Fruit fly (Drosophila melanogaster) whole organism, embryonic: ENCODE results near the gene Fbp2.

Source experiments
- Ada2b ChIP-seq: fragments of 200-800 bp; sonication (Bioruptor generic); IDR thresholded peaks from 2 replicates; pipeline ENCODE4 v1.3.6; 2022; ENCODE audit warnings: missing biosample characterization, missing genetic modification characterization
- CG11085 ChIP-seq: fragments of 200-800 bp; sonication (Bioruptor generic); IDR thresholded peaks from 2 replicates; pipeline ENCODE4 v1.3.6; 2022; ENCODE audit warnings: missing biosample characterization, missing genetic modification characterization
- CG12744 ChIP-seq: fragments of 200-800 bp; sonication (Bioruptor generic); optimal IDR thresholded peaks from 2 replicates; lab custom pipeline; 2016; ENCODE audit warnings: missing biosample characterization, missing genetic modification characterization
- CG13894 ChIP-seq: fragments of 200-800 bp; sonication (Bioruptor generic); optimal IDR thresholded peaks from 3 replicates; lab custom pipeline; 2018; ENCODE audit warnings: missing biosample characterization, mild to moderate bottlenecking, missing genetic modification characterization, moderate library complexity
- CG14014 ChIP-seq: fragments of 200-800 bp; sonication (Bioruptor generic); IDR thresholded peaks from 2 replicates; pipeline ENCODE4 v1.3.6; 2022; ENCODE audit warnings: missing biosample characterization, missing genetic modification characterization
- CG14710 ChIP-seq: fragments of 200-800 bp; sonication (Bioruptor generic); optimal IDR thresholded peaks from 3 replicates; lab custom pipeline; 2019; ENCODE audit warnings: missing biosample characterization, mild to moderate bottlenecking, missing genetic modification characterization, moderate library complexity
- CG14860 ChIP-seq: fragments of 200-800 bp; sonication (Bioruptor generic); IDR thresholded peaks from 3 replicates; pipeline ENCODE4 v1.3.6; 2022; ENCODE audit warnings: missing biosample characterization, missing genetic modification characterization; ENCODE audit not compliant: partially characterized antibody
- CG15011 ChIP-seq: fragments of 200-800 bp; sonication (Bioruptor generic); optimal IDR thresholded peaks from 3 replicates; lab custom pipeline; 2018; ENCODE audit warnings: missing biosample characterization, mild to moderate bottlenecking, missing genetic modification characterization
- CG18599 ChIP-seq: fragments of 200-800 bp; sonication (Bioruptor generic); optimal IDR thresholded peaks from 3 replicates; lab custom pipeline; 2017; ENCODE audit warnings: missing biosample characterization, missing genetic modification characterization, mild to moderate bottlenecking, moderate library complexity, missing genetic modification reagents
- CG2116 ChIP-seq: fragments of 200-800 bp; sonication (Bioruptor generic); optimal IDR thresholded peaks from 3 replicates; lab custom pipeline; 2018; ENCODE audit warnings: missing biosample characterization, mild to moderate bottlenecking, missing genetic modification characterization
- CG2129 ChIP-seq: fragments of 200-800 bp; sonication (Bioruptor generic); IDR thresholded peaks from 2 replicates; pipeline ENCODE4 v1.3.6; 2022; ENCODE audit warnings: missing biosample characterization, missing genetic modification characterization; ENCODE audit not compliant: partially characterized antibody
- CG2202 ChIP-seq: fragments of 200-800 bp; sonication (Bioruptor generic); optimal IDR thresholded peaks from 2 replicates; lab custom pipeline; 2018; ENCODE audit warnings: missing biosample characterization, mild to moderate bottlenecking, missing genetic modification characterization
- CG32532 ChIP-seq: fragments of 200-800 bp; sonication (Bioruptor generic); IDR thresholded peaks from 2 replicates; pipeline ENCODE4 v1.3.6; 2022; ENCODE audit warnings: missing biosample characterization, missing genetic modification characterization
- CG32772 ChIP-seq: fragments of 200-800 bp; sonication (Bioruptor generic); IDR thresholded peaks from 2 replicates; pipeline ENCODE4 v1.3.6; 2022; ENCODE audit warnings: missing biosample characterization, missing genetic modification characterization
- CG34376 ChIP-seq: fragments of 200-800 bp; sonication (Bioruptor generic); optimal IDR thresholded peaks from 2 replicates; lab custom pipeline; 2018; ENCODE audit warnings: missing biosample characterization, mild to moderate bottlenecking, missing genetic modification characterization
- CG3726 ChIP-seq: fragments of 200-800 bp; sonication (Bioruptor generic); IDR thresholded peaks from 3 replicates; pipeline ENCODE4, ENCODE4 v1.3.6; 2022; ENCODE audit warnings: missing biosample characterization, missing genetic modification characterization
- CG3995 ChIP-seq: fragments of 200-800 bp; sonication (Bioruptor generic); optimal IDR thresholded peaks from 3 replicates; lab custom pipeline; 2016; ENCODE audit warnings: missing biosample characterization, missing genetic modification characterization
- CG4424 ChIP-seq: fragments of 200-800 bp; sonication (Bioruptor generic); optimal IDR thresholded peaks from 3 replicates; lab custom pipeline; 2016; ENCODE audit warnings: missing biosample characterization, missing genetic modification characterization
- D19B ChIP-seq: fragments of 200-800 bp; sonication (Bioruptor generic); optimal IDR thresholded peaks from 2 replicates; lab custom pipeline; 2017; ENCODE audit warnings: missing biosample characterization, mild to moderate bottlenecking, missing genetic modification characterization
- Dek ChIP-seq: fragments of 200-800 bp; sonication (Bioruptor generic); optimal IDR thresholded peaks from 3 replicates; lab custom pipeline; 2019; ENCODE audit warnings: missing biosample characterization, mild to moderate bottlenecking, missing genetic modification characterization, moderate library complexity
- Dll ChIP-seq: fragments of 200-800 bp; sonication (Bioruptor generic); IDR thresholded peaks from 4 replicates; pipeline ENCODE4 v1.3.6; 2022; ENCODE audit warnings: missing biosample characterization, missing genetic modification characterization; ENCODE audit not compliant: partially characterized antibody
- Fer1 ChIP-seq: fragments of 200-800 bp; sonication (Bioruptor generic); optimal IDR thresholded peaks from 2 replicates; lab custom pipeline; 2017; ENCODE audit warnings: missing biosample characterization, mild to moderate bottlenecking, missing genetic modification characterization
- GATAe ChIP-seq: fragments of 200-800 bp; sonication (Bioruptor generic); conservative IDR thresholded peaks from 2 replicates; pipeline ENCODE4 v1.3.6; 2022; ENCODE audit warnings: missing biosample characterization, missing genetic modification characterization
- HmgD ChIP-seq: fragments of 200-800 bp; sonication (Bioruptor generic); optimal IDR thresholded peaks from 3 replicates; lab custom pipeline; 2016; ENCODE audit warnings: missing biosample characterization, missing genetic modification characterization
- Hr39 ChIP-seq: fragments of >200 bp; optimal IDR thresholded peaks from 2 replicates; lab custom pipeline; 2017
- Mad ChIP-seq: fragments of 200-800 bp; sonication (Bioruptor generic); optimal IDR thresholded peaks from 2 replicates; lab custom pipeline; 2016; ENCODE audit warnings: missing biosample characterization, missing genetic modification characterization
- NfI ChIP-seq: fragments of 200-800 bp; sonication (Bioruptor generic); optimal IDR thresholded peaks from 3 replicates; lab custom pipeline; 2018; ENCODE audit warnings: missing biosample characterization, mild to moderate bottlenecking, missing genetic modification characterization, moderate library complexity
- Scr ChIP-seq: fragments of 200-800 bp; sonication (Bioruptor generic); IDR thresholded peaks from 2 replicates; pipeline ENCODE4 v1.3.6; 2022; ENCODE audit warnings: missing biosample characterization, missing genetic modification characterization; ENCODE audit not compliant: partially characterized antibody
- Spps ChIP-seq: fragments of 200-800 bp; sonication (Bioruptor generic); optimal IDR thresholded peaks from 2 replicates; lab custom pipeline; 2018; ENCODE audit warnings: missing biosample characterization, mild to moderate bottlenecking, missing genetic modification characterization
- Tbp ChIP-seq: fragments of >200 bp; optimal IDR thresholded peaks from 2 replicates; lab custom pipeline; 2018; ENCODE audit warnings: missing biosample characterization, missing genetic modification characterization
- Xrp1 ChIP-seq: fragments of 200-800 bp; sonication (Bioruptor generic); IDR thresholded peaks from 2 replicates; pipeline ENCODE4 v1.3.6; 2022; ENCODE audit warnings: missing biosample characterization, missing genetic modification characterization
- chm ChIP-seq: fragments of 200-800 bp; sonication (Bioruptor generic); IDR thresholded peaks from 2 replicates; pipeline ENCODE4 v1.3.6; 2022; ENCODE audit warnings: missing biosample characterization, missing genetic modification characterization
- crp ChIP-seq, 2 experiments: fragments of 200-800 bp; sonication (Bioruptor generic); optimal IDR thresholded peaks; 2 replicates in 1 of 2; 3 replicates in 1 of 2; lab custom pipeline; 2017; ENCODE audit warnings: missing biosample characterization in 2 of 2, missing genetic modification characterization in 2 of 2, mild to moderate bottlenecking in 1 of 2, moderate library complexity in 1 of 2
- ewg ChIP-seq: fragments of 200-800 bp; sonication (Bioruptor generic); optimal IDR thresholded peaks from 3 replicates; lab custom pipeline; 2017; ENCODE audit warnings: mild to moderate bottlenecking, missing biosample characterization, missing genetic modification reagents, missing genetic modification characterization
- gem ChIP-seq: fragments of 200-800 bp; sonication (Bioruptor generic); optimal IDR thresholded peaks from 2 replicates; lab custom pipeline; 2019; ENCODE audit warnings: missing biosample characterization, mild to moderate bottlenecking, missing genetic modification characterization, moderate library complexity
- grau ChIP-seq: fragments of 200-800 bp; optimal IDR thresholded peaks from 3 replicates; lab custom pipeline; 2019; ENCODE audit warnings: missing biosample characterization, mild to moderate bottlenecking, missing genetic modification characterization, moderate library complexity
- gsb ChIP-seq: fragments of 200-800 bp; sonication (Bioruptor generic); IDR thresholded peaks from 2 replicates; pipeline ENCODE4 v1.3.6; 2022; ENCODE audit warnings: missing biosample characterization, missing genetic modification characterization
- hbn ChIP-seq: fragments of 200-800 bp; sonication (Bioruptor generic); IDR thresholded peaks from 2 replicates; pipeline ENCODE4 v1.3.6; 2022; ENCODE audit warnings: missing biosample characterization, missing genetic modification characterization; ENCODE audit not compliant: partially characterized antibody
- ind ChIP-seq: fragments of 200-800 bp; sonication (Bioruptor generic); optimal IDR thresholded peaks from 3 replicates; lab custom pipeline; 2016; ENCODE audit warnings: missing biosample characterization, missing genetic modification characterization
- kni ChIP-seq: fragments of 200-800 bp; sonication (Bioruptor generic); optimal IDR thresholded peaks from 3 replicates; lab custom pipeline; 2017; ENCODE audit warnings: mild to moderate bottlenecking, missing biosample characterization, missing genetic modification reagents, missing genetic modification characterization
- lov ChIP-seq, 2 experiments: fragments of 200-800 bp in 1 of 2; fragments of >200 bp in 1 of 2; sonication (Bioruptor generic) in 1 of 2; IDR thresholded peaks in 1 of 2; optimal IDR thresholded peaks in 1 of 2; 2 replicates in 1 of 2; 3 replicates in 1 of 2; pipeline versions ENCODE4 v1.3.6 to Lab custom; 2017 to 2022; ENCODE audit warnings: missing biosample characterization in 1 of 2, missing genetic modification characterization in 1 of 2
- nerfin-1 ChIP-seq: fragments of 200-800 bp; sonication (Bioruptor generic); optimal IDR thresholded peaks from 3 replicates; lab custom pipeline; 2019; ENCODE audit warnings: missing biosample characterization, mild to moderate bottlenecking, missing genetic modification characterization, moderate library complexity
- peb ChIP-seq: fragments of 200-800 bp; sonication (Bioruptor generic); IDR thresholded peaks from 2 replicates; pipeline ENCODE4 v1.3.6; 2022; ENCODE audit warnings: missing biosample characterization, missing genetic modification characterization
- sens ChIP-seq: fragments of 200-800 bp; sonication (Bioruptor generic); peaks from one replicate; lab custom pipeline; 2016; ENCODE audit warnings: missing biosample characterization, missing genetic modification characterization
- sim ChIP-seq: fragments of 200-800 bp; sonication (Bioruptor generic); IDR thresholded peaks from 2 replicates; pipeline ENCODE4 v1.3.6; 2022; ENCODE audit warnings: missing biosample characterization, missing genetic modification characterization
- sna ChIP-seq: fragments of 200-800 bp; sonication (Bioruptor generic); IDR thresholded peaks from 2 replicates; pipeline ENCODE4 v1.3.6; 2022; ENCODE audit warnings: missing biosample characterization, missing genetic modification characterization; ENCODE audit not compliant: partially characterized antibody
- zen ChIP-seq: fragments of 200-800 bp; sonication (Bioruptor generic); optimal IDR thresholded peaks from 3 replicates; lab custom pipeline; 2018; ENCODE audit warnings: missing biosample characterization, mild to moderate bottlenecking, missing genetic modification characterization, moderate library complexity

Fbp2 gene

dm6 chr2L:9460092-9460473, 33.5 kb downstream of the Fbp2 start (continued):
- no peak for TF ChIP-seq Tbp (GFP tag; lab: Kevin White, UChicago)
- TF ChIP-seq hbn (GFP tag; lab: Robert Waterston, UW): peak; percentile 53; the same call in 1 of the 2 replicates
- TF ChIP-seq CG3995: no peak
- no peak for TF ChIP-seq CG12744 (GFP tag; lab: Kevin White, UChicago)
- TF ChIP-seq nerfin-1 (tag; lab: Kevin White, UChicago): peak; percentile 38
- no peak for TF ChIP-seq Fer1 (GFP tag; lab: Kevin White, UChicago)
- TF ChIP-seq CG34376 (GFP tag; lab: Kevin White, UChicago): no peak
- TF ChIP-seq CG2129 (GFP tag; lab: Robert Waterston, UW): no peak

- TF ChIP-seq ind (no peak), Dek (tag; lab: Kevin White, UChicago) (no peak), gsb (GFP tag; lab: Robert Waterston, UW) (no peak), CG15011 (GFP tag; lab: Kevin White, UChicago) (no peak), CG2202 (tag; lab: Kevin White, UChicago) (no peak), CG3726 (GFP tag; lab: Robert Waterston, UW) (no peak), CG18599 (GFP tag; lab: Kevin White, UChicago) (no peak), D19B (GFP tag; lab: Kevin White, UChicago) (no peak), GATAe (GFP tag; lab: Robert Waterston, UW) (no peak), Hr39 (lab: Kevin White, UChicago) (no peak), grau (tag; lab: Kevin White, UChicago) (no peak), Spps (no peak), CG14860 (GFP tag; lab: Robert Waterston, UW) (peak; percentile 61; the same call in 1 of the 3 replicates), gem (no peak), Ada2b (GFP tag; lab: Robert Waterston, UW) (no peak), crp (GFP tag; optimal IDR thresholded peaks at IDR 0.05; lab: Kevin White, UChicago) (no peak), Mad (GFP tag; lab: Kevin White, UChicago) (no peak), Dll (no peak), Scr (GFP tag; lab: Robert Waterston, UW) (0 out of 2 replicates have a peak, but pooled peaks have one; percentile 36), CG14014 (no peak), sim (GFP tag; lab: Robert Waterston, UW) (no peak), Xrp1 (GFP tag; lab: Robert Waterston, UW) (peak; percentile 11; the same call in 1 of the 2 replicates), zen (peak; percentile 16), ewg (GFP tag; lab: Kevin White, UChicago) (no peak), CG32772 (GFP tag; lab: Robert Waterston, UW) (no peak), CG14710 (tag; lab: Kevin White, UChicago) (peak; percentile 3), HmgD (GFP tag; lab: Kevin White, UChicago) (no peak), chm (GFP tag; lab: Robert Waterston, UW) (no peak), CG11085 (GFP tag; lab: Robert Waterston, UW) (no peak), peb (no peak), CG4424 (GFP tag; lab: Kevin White, UChicago) (peak; percentile 43), CG32532 (GFP tag; lab: Robert Waterston, UW) (peak; percentile 35; the same call in 1 of the 2 replicates), sens (GFP tag; lab: Kevin White, UChicago) (peak; percentile 82), CG2116 (GFP tag; lab: Kevin White, UChicago) (no peak), NfI (GFP tag; lab: Kevin White, UChicago) (peak; percentile 2), CG13894 (tag; lab: Kevin White, UChicago) (no peak), lov (optimal IDR thresholded peaks at IDR 0.05; lab: Kevin White, UChicago) (no peak), lov (GFP tag; IDR thresholded peaks at IDR 0.05; lab: Robert Waterston, UW) (peak; percentile 12; the same call in 1 of the 3 replicates), kni (GFP tag; lab: Kevin White, UChicago) (peak; percentile 41), sna (GFP tag; lab: Robert Waterston, UW) (no peak)
These were observed 38.0 kb downstream of the Fbp2 start for dm6 chr2L:9464455-9465063.
